Worm (Caenorhabditis elegans) whole organism, late embryonic: ENCODE measurements around the gene srd-40.
"Not testable (repeated sequence)": the region's sequence is repeated elsewhere in the genome, so short reads cannot be mapped to it uniquely, and the experiment has no call there.

ENCODE experiments used
- K02D7.2 ChIP-seq: sonication (generic microtip); optimal IDR thresholded peaks from 2 replicates; lab custom pipeline; 2017; ENCODE audit warnings: mild to moderate bottlenecking, missing genetic modification characterization, missing compliant biosample characterization
- K09A11.1 ChIP-seq: sonication (generic microtip); optimal IDR thresholded peaks from 2 replicates; lab custom pipeline; 2017; ENCODE audit warnings: antibody characterized with exemption, mild to moderate bottlenecking, missing genetic modification characterization, missing compliant biosample characterization; ENCODE audit not compliant: insufficient read depth
- T23F11.4 ChIP-seq: fragments of 200-800 bp; sonication (Bioruptor generic); optimal IDR thresholded peaks from 2 replicates; lab custom pipeline; 2018; ENCODE audit warnings: mild to moderate bottlenecking, missing genetic modification characterization, missing compliant biosample characterization
- Y22D7AL.16 ChIP-seq: sonication (generic microtip); optimal IDR thresholded peaks from 2 replicates; lab custom pipeline; 2016; ENCODE audit warnings: missing genetic modification characterization, missing compliant biosample characterization
- ceh-14 ChIP-seq: sonication (generic microtip); optimal IDR thresholded peaks from 2 replicates; lab custom pipeline; 2016; ENCODE audit warnings: missing genotype, missing genetic modification characterization, missing compliant biosample characterization
- ceh-18 ChIP-seq: sonication (generic microtip); optimal IDR thresholded peaks from 2 replicates; lab custom pipeline; 2016; ENCODE audit warnings: missing genetic modification characterization, missing compliant biosample characterization
- ceh-31 ChIP-seq: sonication (generic microtip); optimal IDR thresholded peaks from 2 replicates; lab custom pipeline; 2016; ENCODE audit warnings: missing genetic modification characterization, missing compliant biosample characterization
- ceh-45 ChIP-seq: fragments of 200-800 bp; sonication (Bioruptor generic); IDR thresholded peaks from 2 replicates; pipeline ENCODE4 v1.3.6; 2022; ENCODE audit warnings: missing genetic modification reagents, missing genetic modification characterization, missing compliant biosample characterization
- ceh-48 ChIP-seq: sonication (generic microtip); optimal IDR thresholded peaks from 2 replicates; lab custom pipeline; 2016; ENCODE audit warnings: missing genetic modification characterization, inconsistent platforms, missing compliant biosample characterization
- ceh-6 ChIP-seq: fragments of 200-800 bp; sonication (Bioruptor generic); optimal IDR thresholded peaks from 2 replicates; lab custom pipeline; 2018; ENCODE audit warnings: mild to moderate bottlenecking, missing genetic modification characterization, missing compliant biosample characterization
- ceh-9 ChIP-seq: sonication (generic microtip); optimal IDR thresholded peaks from 2 replicates; lab custom pipeline; 2016; ENCODE audit warnings: mild to moderate bottlenecking, missing genetic modification characterization, inconsistent platforms, missing compliant biosample characterization
- elt-4 ChIP-seq: sonication (generic microtip); optimal IDR thresholded peaks from 2 replicates; lab custom pipeline; 2016; ENCODE audit warnings: missing genetic modification characterization, missing compliant biosample characterization
- ets-4 ChIP-seq: sonication (generic microtip); optimal IDR thresholded peaks from 2 replicates; lab custom pipeline; 2016; ENCODE audit warnings: missing genetic modification characterization, missing compliant biosample characterization
- fax-1 ChIP-seq: sonication (generic microtip); optimal IDR thresholded peaks from 2 replicates; lab custom pipeline; 2016; ENCODE audit warnings: missing genotype, missing genetic modification characterization, missing compliant biosample characterization
- gmeb-2 ChIP-seq: sonication (generic microtip); optimal IDR thresholded peaks from 2 replicates; lab custom pipeline; 2016; ENCODE audit warnings: missing genetic modification characterization, inconsistent platforms, missing compliant biosample characterization
- hlh-15 ChIP-seq: sonication (generic microtip); optimal IDR thresholded peaks from 2 replicates; lab custom pipeline; 2016; ENCODE audit warnings: missing genetic modification characterization, missing compliant biosample characterization
- hlh-30 ChIP-seq: sonication (generic microtip); optimal IDR thresholded peaks from 2 replicates; lab custom pipeline; 2017; ENCODE audit warnings: antibody characterized with exemption, missing genetic modification characterization, missing compliant biosample characterization; ENCODE audit not compliant: insufficient read depth
- lim-6 ChIP-seq: sonication (generic microtip); optimal IDR thresholded peaks from 2 replicates; lab custom pipeline; 2016; ENCODE audit warnings: missing genetic modification characterization, missing compliant biosample characterization
- madf-2 ChIP-seq: sonication (generic microtip); optimal IDR thresholded peaks from 2 replicates; lab custom pipeline; 2017; ENCODE audit warnings: missing genetic modification characterization, missing compliant biosample characterization
- nhr-11 ChIP-seq: fragments of 150-350 bp; optimal IDR thresholded peaks from 2 replicates; lab custom pipeline; 2014; ENCODE audit warnings: missing biosample characterization, missing genetic modification characterization
- npax-4 ChIP-seq: sonication (generic microtip); optimal IDR thresholded peaks from 2 replicates; lab custom pipeline; 2016; ENCODE audit warnings: missing genetic modification characterization, missing compliant biosample characterization
- pha-2 ChIP-seq: sonication (generic microtip); optimal IDR thresholded peaks from 2 replicates; lab custom pipeline; 2017; ENCODE audit warnings: mild to moderate bottlenecking, missing genetic modification characterization, missing compliant biosample characterization
- pros-1 ChIP-seq: fragments of 150-350 bp; optimal IDR thresholded peaks from 2 replicates; lab custom pipeline; 2014; ENCODE audit warnings: missing biosample characterization, missing genetic modification reagents, missing genetic modification characterization
- rnt-1 ChIP-seq: sonication (generic microtip); optimal IDR thresholded peaks from 2 replicates; lab custom pipeline; 2016; ENCODE audit warnings: missing genetic modification characterization, missing compliant biosample characterization
- sdc-2 ChIP-seq: sonication (generic microtip); optimal IDR thresholded peaks from 2 replicates; lab custom pipeline; 2016; ENCODE audit warnings: missing genotype, missing genetic modification characterization, missing compliant biosample characterization
- sox-2 ChIP-seq: fragments of 200-800 bp; sonication (Bioruptor generic); IDR thresholded peaks from 2 replicates; pipeline ENCODE4 v1.3.6; 2022; ENCODE audit warnings: missing genetic modification reagents, missing genetic modification characterization, missing compliant biosample characterization
- sox-4 ChIP-seq: sonication (generic microtip); optimal IDR thresholded peaks from 2 replicates; lab custom pipeline; 2017; ENCODE audit warnings: mild to moderate bottlenecking, missing genetic modification characterization, inconsistent platforms, missing compliant biosample characterization
- tbx-7 ChIP-seq: sonication (generic microtip); optimal IDR thresholded peaks from 2 replicates; lab custom pipeline; 2016; ENCODE audit warnings: missing genotype, missing genetic modification characterization, missing compliant biosample characterization
- ttx-3 ChIP-seq: sonication (generic microtip); optimal IDR thresholded peaks from 2 replicates; lab custom pipeline; 2016; ENCODE audit warnings: missing genetic modification reagents, missing genetic modification characterization, missing compliant biosample characterization
- unc-3 ChIP-seq, 2 experiments: fragments of 200-800 bp in 1 of 2; sonication (Bioruptor generic) in 1 of 2; sonication (generic microtip) in 1 of 2; conservative IDR thresholded peaks in 1 of 2; optimal IDR thresholded peaks in 1 of 2; 2 replicates each; pipeline versions ENCODE4 v1.3.6 to Lab custom; 2016 to 2022; ENCODE audit warnings: missing compliant biosample characterization in 2 of 2, missing genetic modification characterization in 2 of 2, missing genetic modification reagents in 1 of 2
- unc-42 ChIP-seq: sonication (generic microtip); optimal IDR thresholded peaks from 2 replicates; lab custom pipeline; 2016; ENCODE audit warnings: missing genotype, missing genetic modification characterization, missing compliant biosample characterization
- unc-86 ChIP-seq: sonication (generic microtip); optimal IDR thresholded peaks from 2 replicates; lab custom pipeline; 2016; ENCODE audit warnings: missing genetic modification characterization, missing compliant biosample characterization
- ztf-16 ChIP-seq: sonication (generic microtip); optimal IDR thresholded peaks from 2 replicates; lab custom pipeline; 2017; ENCODE audit warnings: missing genetic modification characterization, missing compliant biosample characterization

Gene srd-40

ce11 chrX:12302755-12303154 lies 20.8 kb upstream of the srd-40 start, which contains the start of gene dot-1.3:
TSS of gene dot-1.3 (minus strand) at chrX:12302855.
- TF ChIP-seq sox-4, tbx-7, rnt-1 (tag; lab: Kevin White, UChicago): not testable (repeated sequence)

- TF ChIP-seq K02D7.2 = no peak
- TF ChIP-seq Y22D7AL.16 (tag; lab: Kevin White, UChicago) = no peak
- no peak for TF ChIP-seq ceh-45 (GFP tag; lab: Robert Waterston, UW)
- TF ChIP-seq ceh-6 (GFP tag; lab: Kevin White, UChicago) = no peak
- no peak for TF ChIP-seq ttx-3 (tag; lab: Kevin White, UChicago)
- TF ChIP-seq, all 69 proteins: peak for 0
Observed at ce11 chrX:12304231-12304630, 19.3 kb upstream of the srd-40 start.

- no peak for TF ChIP-seq ttx-3 (tag; lab: Kevin White, UChicago)
- TF ChIP-seq elt-4 (tag; lab: Kevin White, UChicago) = no peak
- TF ChIP-seq sdc-2 = no peak
- no peak for TF ChIP-seq sox-2 (GFP tag; lab: Robert Waterston, UW)
- TF ChIP-seq ceh-18 (tag; lab: Kevin White, UChicago) = no peak
- TF ChIP-seq K09A11.1 (tag; lab: Kevin White, UChicago) = no peak
- TF ChIP-seq unc-86 (tag; lab: Kevin White, UChicago) = no peak
- TF ChIP-seq hlh-15 (tag; lab: Kevin White, UChicago) = no peak
- TF ChIP-seq ceh-6 (GFP tag; lab: Kevin White, UChicago) = no peak
- TF ChIP-seq T23F11.4 (GFP tag; lab: Kevin White, UChicago) = no peak
- TF ChIP-seq npax-4 (tag; lab: Kevin White, UChicago) = no peak
- TF ChIP-seq ceh-9 (tag; lab: Kevin White, UChicago) = no peak
- no peak for TF ChIP-seq unc-3 (GFP tag; conservative IDR thresholded peaks at IDR 0.05; lab: Robert Waterston, UW)
- TF ChIP-seq unc-3 (tag; optimal IDR thresholded peaks at IDR 0.05; lab: Kevin White, UChicago) = no peak
- TF ChIP-seq ceh-48 (tag; lab: Kevin White, UChicago) = no peak
- no peak for TF ChIP-seq Y22D7AL.16 (tag; lab: Kevin White, UChicago)
- no peak for TF ChIP-seq nhr-11 (tag; lab: Kevin White, UChicago)
- TF ChIP-seq unc-42 (tag; lab: Kevin White, UChicago) = no peak
- no peak for TF ChIP-seq fax-1 (tag; lab: Kevin White, UChicago)
Observed at ce11 chrX:12306565-12306964, 17.0 kb upstream of the srd-40 start, which contains the start of gene phf-32. TSS of gene phf-32 (plus strand) at chrX:12306865.

- not testable (repeated sequence) for TF ChIP-seq ceh-31 (tag; lab: Kevin White, UChicago); pros-1; ceh-14 (tag; lab: Kevin White, UChicago)
- TF ChIP-seq, all 69 proteins: peak for 0; not testable (repeated sequence) for 69
Observed at ce11 chrX:12308045-12308499, 15.5 kb upstream of the srd-40 start, which contains the start of gene F17A2.16. TSS of gene F17A2.16 (plus strand) at chrX:12308449.

- TF ChIP-seq unc-42 (tag; lab: Kevin White, UChicago) (no peak), ets-4 (tag; lab: Kevin White, UChicago) (no peak), hlh-15 (tag; lab: Kevin White, UChicago) (no peak), pha-2 (tag; lab: Kevin White, UChicago) (no peak), hlh-30 (tag; lab: Kevin White, UChicago) (no peak), madf-2 (tag; lab: Kevin White, UChicago) (no peak), lim-6 (tag; lab: Kevin White, UChicago) (no peak), npax-4 (tag; lab: Kevin White, UChicago) (no peak), ztf-16 (tag; lab: Kevin White, UChicago) (no peak), gmeb-2 (tag; lab: Kevin White, UChicago) (no peak), ceh-48 (tag; lab: Kevin White, UChicago) (no peak)
Observed at ce11 chrX:12313779-12314178, 9.8 kb upstream of the srd-40 start.
